Fruit fly (Drosophila melanogaster): ENCODE results near the gene Ubx.

Ubx gene

DNA sequence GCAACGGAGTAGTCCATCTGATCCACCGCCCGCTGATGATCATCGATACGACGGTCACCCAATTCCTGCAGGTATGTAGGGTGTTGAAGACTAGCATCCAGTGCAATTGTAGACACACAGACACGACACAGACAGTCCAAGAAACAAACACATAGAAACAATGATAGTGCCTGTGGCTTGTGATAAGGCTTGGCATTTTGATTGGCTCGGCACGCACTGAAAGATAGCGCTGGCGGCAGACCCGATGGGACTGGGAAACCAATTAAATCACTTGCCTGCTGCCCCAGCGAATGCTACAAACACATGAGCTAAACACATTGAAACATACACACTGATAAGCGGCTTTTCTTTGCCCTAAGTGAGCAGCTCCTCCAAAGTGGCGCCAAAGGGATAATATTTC, 101.5 kb downstream of the Ubx start:
- no peak for TF ChIP-seq noc (tag; optimal IDR thresholded peaks at IDR 0.05)

DNA sequence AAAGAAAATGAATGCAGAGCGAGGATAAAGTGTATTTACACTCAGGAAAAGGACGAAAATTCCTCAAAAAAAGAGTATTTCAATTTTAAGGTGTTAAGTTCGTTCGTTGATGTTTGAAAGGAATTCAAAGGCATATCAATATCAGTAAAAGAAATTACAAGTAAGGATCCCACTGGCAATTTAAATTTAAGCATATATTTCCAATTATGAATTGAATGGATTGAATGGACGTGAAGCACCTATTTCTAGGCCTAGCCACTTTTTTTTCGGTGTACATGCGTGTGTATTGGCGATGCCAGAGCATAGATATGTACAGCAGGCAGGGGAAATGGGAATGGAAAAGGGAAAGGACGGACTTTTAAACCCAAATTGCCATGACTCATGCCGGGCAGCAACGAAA, 103.7 kb downstream of the Ubx start:
- no peak for TF ChIP-seq noc (tag; optimal IDR thresholded peaks at IDR 0.05)

DNA sequence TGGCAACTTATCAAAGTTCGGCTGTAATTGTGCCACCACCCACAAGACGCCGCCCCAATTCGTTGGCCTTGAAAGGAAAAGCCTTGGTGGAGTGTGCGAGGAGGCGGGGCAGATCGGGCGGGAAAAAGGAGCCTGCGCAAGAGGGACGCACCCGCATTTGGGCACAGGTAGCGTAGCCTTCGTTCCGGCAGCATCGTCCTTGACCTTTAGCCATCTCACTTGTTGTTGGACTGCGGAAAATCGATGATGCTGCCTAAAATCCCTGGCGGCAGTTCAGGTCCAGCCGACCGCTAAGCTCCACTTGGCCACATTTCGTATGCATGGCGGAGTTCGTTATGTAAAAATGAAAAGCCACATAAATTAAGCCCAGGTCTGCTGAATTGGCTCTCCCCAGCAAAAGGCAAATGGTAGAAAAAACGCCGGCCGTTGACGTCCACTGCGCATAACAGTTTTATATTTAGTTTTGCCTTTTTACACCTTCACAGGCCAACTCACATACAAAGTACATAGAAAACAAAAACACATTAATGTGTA, 107.3 kb downstream of the Ubx start:
- TF ChIP-seq noc (tag; optimal IDR thresholded peaks at IDR 0.05): no peak

dm6 chr3R:16625844-16626430, 108.3 kb downstream of the Ubx start:
- TF ChIP-seq noc (tag; optimal IDR thresholded peaks at IDR 0.05): no peak

DNA sequence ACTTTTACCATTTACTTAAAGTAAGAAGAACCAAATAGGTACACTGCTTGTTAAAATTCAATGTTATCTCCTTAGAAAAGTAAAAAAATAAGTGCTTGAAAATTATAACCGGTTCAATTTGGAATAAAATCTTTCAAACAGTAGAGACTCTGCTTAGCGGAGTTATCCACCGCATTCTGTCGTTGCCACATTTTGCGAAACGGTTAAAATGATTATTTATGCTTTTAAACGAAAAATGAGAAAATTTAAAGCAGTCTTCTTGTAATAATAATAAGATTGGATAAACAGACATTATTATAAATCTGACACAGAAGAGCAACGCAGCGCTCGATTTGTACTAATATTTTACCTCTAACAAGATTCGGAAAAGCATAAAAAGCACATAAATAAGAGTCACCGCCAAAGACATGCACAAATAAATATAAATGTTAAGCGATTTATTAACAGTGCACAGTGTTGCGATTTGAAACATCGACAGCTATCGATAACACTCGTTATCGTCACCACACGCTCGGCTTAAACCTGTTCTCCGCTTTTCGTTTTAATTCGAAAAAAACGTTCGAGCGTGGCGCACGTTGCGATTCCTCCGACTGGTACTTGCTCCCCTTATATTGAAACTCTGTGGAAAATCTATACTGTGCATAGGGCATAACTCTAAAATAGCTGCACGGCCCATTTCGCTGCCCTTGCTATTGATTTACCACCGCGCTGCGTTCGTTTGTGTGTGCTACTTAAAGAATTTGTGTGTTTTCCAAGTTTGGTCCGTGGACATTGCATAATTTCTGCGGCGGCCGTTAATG, 109.3 kb downstream of the Ubx start, which contains the start of gene Fas1:
Gene Fas1, plus strand, starts transcription at position 489 of the 800 bp plus-strand sequence.
- TF ChIP-seq noc (tag; optimal IDR thresholded peaks at IDR 0.05): no peak

- TF ChIP-seq noc (tag; optimal IDR thresholded peaks at IDR 0.05): no peak
Measured at dm6 chr3R:16624371-16624749, 109.9 kb downstream of the Ubx start, which contains the start of gene Ccdc114. Gene Ccdc114, minus strand, starts transcription at chr3R:16624717.

- TF ChIP-seq noc (tag; optimal IDR thresholded peaks at IDR 0.05): no peak
Measured at dm6 chr3R:16620478-16620877, 113.7 kb downstream of the Ubx start, which contains the start of gene CG14893. Gene CG14893, plus strand, starts transcription at chr3R:16620778.

DNA sequence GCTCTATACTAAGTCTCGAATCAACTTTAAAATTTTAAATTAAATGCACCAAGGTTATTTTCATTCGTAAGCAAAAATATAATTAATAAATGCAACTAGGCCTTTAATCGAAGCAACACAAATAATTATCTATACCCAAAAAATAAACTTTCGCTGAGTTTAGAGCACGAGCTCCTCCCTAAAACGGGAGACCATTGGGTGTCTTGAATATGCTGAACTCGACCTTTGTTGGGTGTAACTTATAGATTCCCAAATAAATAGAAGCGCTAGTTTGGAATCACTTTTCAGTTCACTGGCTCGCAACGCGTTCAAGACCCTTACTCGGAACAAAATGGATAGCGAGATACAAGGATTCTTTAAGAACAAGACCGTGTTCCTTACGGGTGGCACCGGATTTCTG, 116.6 kb downstream of the Ubx start, which contains the start of gene CG17560:
Gene CG17560, plus strand, starts transcription at position 301 of the 400 bp plus-strand sequence.
- no peak for TF ChIP-seq noc (tag; optimal IDR thresholded peaks at IDR 0.05)

DNA sequence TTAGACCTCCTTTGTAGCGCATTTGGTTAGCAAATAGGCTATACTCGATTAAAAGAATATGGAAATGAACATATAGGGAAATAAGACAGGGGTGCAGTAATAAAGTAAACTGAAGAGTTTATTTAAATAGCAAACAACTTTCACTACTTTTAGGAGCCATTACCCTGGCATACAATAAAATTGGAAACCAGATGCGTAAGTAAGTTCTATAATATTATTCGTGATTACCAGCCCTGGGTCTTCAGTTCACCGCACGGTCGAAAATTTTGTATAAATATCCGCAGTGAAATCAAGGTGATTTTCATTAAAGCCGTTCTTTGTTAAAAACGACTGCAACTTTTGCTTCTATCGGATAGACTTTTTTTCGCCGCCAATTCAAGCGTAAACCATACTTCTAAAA, 119.2 kb downstream of the Ubx start, which contains the start of gene CG17562:
Gene CG17562, plus strand, starts transcription at position 301 of the 400 bp plus-strand sequence.
- TF ChIP-seq noc (tag; optimal IDR thresholded peaks at IDR 0.05): no peak

DNA sequence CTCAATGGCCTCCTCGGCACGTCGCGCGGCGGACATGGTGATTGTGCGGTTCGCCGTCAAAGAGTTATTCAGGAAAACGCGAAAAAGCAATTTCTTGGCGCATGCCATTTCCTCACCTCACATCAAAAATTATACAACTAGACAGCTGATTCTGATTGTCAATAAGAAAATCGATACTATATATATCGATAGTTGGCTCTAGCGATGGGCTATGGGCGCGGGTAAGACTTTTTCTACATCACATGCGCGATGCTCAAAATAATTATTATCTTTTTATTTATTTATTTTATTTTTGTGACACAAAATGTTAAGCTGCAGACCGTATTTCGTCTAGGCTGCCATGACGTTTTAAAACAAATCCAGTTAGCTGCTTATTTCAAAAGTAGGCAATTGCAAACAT, 120.0 kb downstream of the Ubx start, which contains the start of gene CG10340:
Gene CG10340, minus strand, starts transcription at position 151 of the 400 bp plus-strand sequence.
- TF ChIP-seq noc (tag; optimal IDR thresholded peaks at IDR 0.05): no peak

dm6 chr3R:16613300-16613699, 120.9 kb downstream of the Ubx start, which contains the start of gene CG12783:
Gene CG12783, minus strand, starts transcription at chr3R:16613400.
- no peak for TF ChIP-seq noc (tag; optimal IDR thresholded peaks at IDR 0.05)

- TF ChIP-seq noc (tag; optimal IDR thresholded peaks at IDR 0.05): no peak
Measured at dm6 chr3R:16611240-16611639, 123.0 kb downstream of the Ubx start.

DNA sequence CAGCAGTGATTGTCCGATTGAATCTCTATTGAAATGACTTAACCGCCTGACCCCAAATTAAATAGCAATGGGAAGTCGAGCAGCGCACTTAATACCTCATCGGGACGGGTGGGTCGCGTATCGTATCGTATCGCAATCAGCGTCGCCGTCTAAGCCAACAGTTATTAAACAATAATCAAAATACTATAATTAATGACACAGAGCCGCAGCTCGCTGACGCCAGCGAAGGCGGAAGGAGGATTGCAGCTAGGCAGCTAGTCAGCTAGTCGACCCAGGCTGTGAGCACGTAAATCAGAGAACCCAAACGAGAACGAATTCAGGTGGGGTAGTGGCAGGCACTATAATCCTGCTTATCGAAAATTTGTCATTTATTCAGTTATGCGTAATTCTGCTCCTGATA, 125.3 kb downstream of the Ubx start, which contains the start of gene NPF:
Gene NPF, plus strand, starts transcription at position 301 of the 400 bp plus-strand sequence.
- TF ChIP-seq noc (tag; optimal IDR thresholded peaks at IDR 0.05): no peak

Data from whole organism, larva.